Worm (Caenorhabditis elegans) whole organism, early embryonic: ENCODE results near the gene msp-77.

Experiments
- B0310.2 ChIP-seq: sonication (generic microtip); optimal IDR thresholded peaks from 2 replicates; lab custom pipeline; 2016; ENCODE audit warnings: mild to moderate bottlenecking, missing genetic modification characterization, missing compliant biosample characterization
- aly-1 ChIP-seq: sonication (generic microtip); optimal IDR thresholded peaks from 2 replicates; lab custom pipeline; 2016; ENCODE audit warnings: missing genetic modification characterization, missing compliant biosample characterization
- ama-1 ChIP-seq: fragments of 150-350 bp; optimal IDR thresholded peaks from 2 replicates; lab custom pipeline; 2014
- ceh-13 ChIP-seq: fragments of 200-800 bp; sonication (Bioruptor generic); optimal IDR thresholded peaks from 2 replicates; lab custom pipeline; 2018; ENCODE audit warnings: mild to moderate bottlenecking, missing genetic modification characterization, missing compliant biosample characterization
- flt-1 ChIP-seq: fragments of 200-800 bp; sonication (Bioruptor generic); IDR thresholded peaks from 2 replicates; pipeline ENCODE4 v1.3.6; 2022; ENCODE audit warnings: missing genetic modification characterization, missing compliant biosample characterization
- hnd-1 ChIP-seq: sonication (generic microtip); optimal IDR thresholded peaks from 2 replicates; lab custom pipeline; 2016; ENCODE audit warnings: missing genetic modification characterization, missing compliant biosample characterization
- pes-1 ChIP-seq: fragments of 200-800 bp; sonication (Bioruptor generic); IDR thresholded peaks from 2 replicates; pipeline ENCODE4 v1.3.6; 2022; ENCODE audit warnings: missing genetic modification reagents, missing genetic modification characterization, missing compliant biosample characterization
- scrt-1 ChIP-seq: fragments of 200-800 bp; sonication (Bioruptor generic); IDR thresholded peaks from 2 replicates; pipeline ENCODE4 v1.3.6; 2022; ENCODE audit warnings: missing genetic modification characterization, missing compliant biosample characterization
- sea-1 ChIP-seq: fragments of 200-800 bp; sonication (Bioruptor generic); conservative IDR thresholded peaks from 2 replicates; pipeline ENCODE4 v1.3.6; 2022; ENCODE audit warnings: missing genetic modification characterization, missing compliant biosample characterization
- tbx-37 ChIP-seq: fragments of 200-800 bp; sonication (Bioruptor generic); conservative IDR thresholded peaks from 2 replicates; pipeline ENCODE4 v1.3.6; 2022; ENCODE audit warnings: missing genetic modification reagents, missing genetic modification characterization, missing compliant biosample characterization
- tra-4 ChIP-seq: sonication (generic microtip); optimal IDR thresholded peaks from 2 replicates; lab custom pipeline; 2017; ENCODE audit warnings: missing genetic modification characterization, missing compliant biosample characterization

- no peak for TF ChIP-seq ama-1
- TF ChIP-seq pes-1 (GFP tag; lab: Robert Waterston, UW) = no peak
- no peak for TF ChIP-seq ceh-13
- TF ChIP-seq sea-1 (GFP tag; lab: Robert Waterston, UW) = no peak
- peak; percentile 50 for TF ChIP-seq aly-1 (tag; lab: Kevin White, UChicago)
- no peak for TF ChIP-seq scrt-1
- no peak for TF ChIP-seq B0310.2
- no peak for TF ChIP-seq tbx-37 (GFP tag; lab: Robert Waterston, UW)
- no peak for TF ChIP-seq tra-4 (tag; lab: Kevin White, UChicago)
- TF ChIP-seq flt-1 = no peak
- TF ChIP-seq hnd-1 (tag; lab: Kevin White, UChicago) = no peak
Measured at ce11 chrIV:9852818-9853466, 41.5 kb upstream of the msp-77 start.
